Fruit fly (Drosophila melanogaster) whole organism, embryonic: ENCODE results near the gene CG32720.

ENCODE experiments used
- Atf6 ChIP-seq: fragments of 200-800 bp; sonication (Bioruptor generic); IDR thresholded peaks from 2 replicates; pipeline ENCODE4 v1.3.6; 2022; ENCODE audit warnings: missing biosample characterization, missing genetic modification characterization
- CG10565 ChIP-seq: fragments of 200-800 bp; sonication (Bioruptor generic); optimal IDR thresholded peaks from 3 replicates; lab custom pipeline; 2016; ENCODE audit warnings: missing biosample characterization, mild to moderate bottlenecking, missing genetic modification characterization
- CG10979 ChIP-seq: fragments of 200-800 bp; sonication (Bioruptor generic); optimal IDR thresholded peaks from 2 replicates; lab custom pipeline; 2018; ENCODE audit warnings: missing biosample characterization, mild to moderate bottlenecking, missing genetic modification characterization, moderate library complexity
- CG12071 ChIP-seq: fragments of 200-800 bp; sonication (Bioruptor generic); optimal IDR thresholded peaks from 3 replicates; lab custom pipeline; 2018; ENCODE audit warnings: missing biosample characterization, mild to moderate bottlenecking, missing genetic modification characterization
- CG12104 ChIP-seq: fragments of 200-800 bp; sonication (Bioruptor generic); optimal IDR thresholded peaks from 3 replicates; lab custom pipeline; 2016; ENCODE audit warnings: missing biosample characterization, missing genetic modification characterization
- CG13775 ChIP-seq: fragments of 200-800 bp; sonication (Bioruptor generic); optimal IDR thresholded peaks from 3 replicates; lab custom pipeline; 2017; ENCODE audit warnings: missing biosample characterization, mild to moderate bottlenecking, missing genetic modification characterization
- CG14441 ChIP-seq: fragments of 200-800 bp; sonication (Bioruptor generic); IDR thresholded peaks from 2 replicates; pipeline ENCODE4 v1.3.6; 2022; ENCODE audit warnings: missing biosample characterization, missing genetic modification characterization
- CG1529 ChIP-seq: fragments of 200-800 bp; sonication (Bioruptor generic); optimal IDR thresholded peaks from 3 replicates; lab custom pipeline; 2018; ENCODE audit warnings: missing biosample characterization, missing genetic modification characterization
- CG15514 ChIP-seq: fragments of 200-800 bp; sonication (Bioruptor generic); optimal IDR thresholded peaks from 3 replicates; lab custom pipeline; 2017; ENCODE audit warnings: missing biosample characterization, missing genetic modification characterization, mild to moderate bottlenecking, moderate library complexity, missing genetic modification reagents
- CG15696 ChIP-seq: fragments of 200-800 bp; sonication (Bioruptor generic); optimal IDR thresholded peaks from 2 replicates; lab custom pipeline; 2019; ENCODE audit warnings: missing biosample characterization, mild to moderate bottlenecking, missing genetic modification characterization, moderate library complexity
- CG16815 ChIP-seq: fragments of 200-800 bp; sonication (Bioruptor generic); optimal IDR thresholded peaks from 3 replicates; lab custom pipeline; 2017; ENCODE audit warnings: missing biosample characterization, mild to moderate bottlenecking, missing genetic modification characterization
- CG18262 ChIP-seq: fragments of 200-800 bp; optimal IDR thresholded peaks from 3 replicates; lab custom pipeline; 2019; ENCODE audit warnings: missing biosample characterization, mild to moderate bottlenecking, missing genetic modification characterization, moderate library complexity
- CG32772 ChIP-seq: fragments of 200-800 bp; sonication (Bioruptor generic); IDR thresholded peaks from 2 replicates; pipeline ENCODE4 v1.3.6; 2022; ENCODE audit warnings: missing biosample characterization, missing genetic modification characterization
- CG3281 ChIP-seq: fragments of 200-800 bp; sonication (Bioruptor generic); optimal IDR thresholded peaks from 3 replicates; lab custom pipeline; 2017; ENCODE audit warnings: missing biosample characterization, mild to moderate bottlenecking, missing genetic modification characterization
- CG34422 ChIP-seq: fragments of 200-800 bp; sonication (Bioruptor generic); IDR thresholded peaks from 3 replicates; pipeline ENCODE4 v1.3.6; 2022; ENCODE audit warnings: missing biosample characterization, missing genetic modification characterization
- CG5953 ChIP-seq: fragments of 200-800 bp; sonication (Bioruptor generic); IDR thresholded peaks from 2 replicates; pipeline ENCODE4 v1.3.6; 2022; ENCODE audit warnings: missing biosample characterization, missing genetic modification characterization
- CG6654 ChIP-seq: fragments of 200-800 bp; sonication (Bioruptor generic); optimal IDR thresholded peaks from 2 replicates; lab custom pipeline; 2017; ENCODE audit warnings: missing biosample characterization, mild to moderate bottlenecking, missing genetic modification characterization
- CG6854 ChIP-seq: fragments of 200-800 bp; sonication (Bioruptor generic); optimal IDR thresholded peaks from 3 replicates; lab custom pipeline; 2017; ENCODE audit warnings: missing biosample characterization, mild to moderate bottlenecking, missing genetic modification characterization
- CG7556 ChIP-seq: fragments of 200-800 bp; sonication (Bioruptor generic); optimal IDR thresholded peaks from 2 replicates; lab custom pipeline; 2017; ENCODE audit warnings: missing biosample characterization, mild to moderate bottlenecking, missing genetic modification characterization
- CG7987 ChIP-seq: fragments of 200-800 bp; sonication (Bioruptor generic); optimal IDR thresholded peaks from 2 replicates; lab custom pipeline; 2018; ENCODE audit warnings: missing biosample characterization, mild to moderate bottlenecking, missing genetic modification characterization, moderate library complexity
- CG8924 ChIP-seq: fragments of 200-800 bp; optimal IDR thresholded peaks from 3 replicates; lab custom pipeline; 2019; ENCODE audit warnings: missing biosample characterization, mild to moderate bottlenecking, missing genetic modification characterization, moderate library complexity
- CG9876 ChIP-seq: fragments of 200-800 bp; sonication (Bioruptor generic); optimal IDR thresholded peaks from 2 replicates; lab custom pipeline; 2016; ENCODE audit warnings: missing biosample characterization, missing genetic modification characterization
- Dip2 ChIP-seq: fragments of 200-800 bp; sonication (Bioruptor generic); IDR thresholded peaks from 2 replicates; pipeline ENCODE4 v1.3.6; 2022; ENCODE audit warnings: missing biosample characterization, missing genetic modification characterization
- Ets65A ChIP-seq: fragments of 200-800 bp; sonication (Bioruptor generic); peaks from one replicate; lab custom pipeline; 2016; ENCODE audit warnings: missing biosample characterization, missing genetic modification characterization
- H15 ChIP-seq: fragments of 200-800 bp; sonication (Bioruptor generic); IDR thresholded peaks from 3 replicates; pipeline ENCODE4 v1.3.6; 2022; ENCODE audit warnings: missing biosample characterization, missing genetic modification characterization
- HLHmδ ChIP-seq: fragments of 200-800 bp; sonication (Bioruptor generic); optimal IDR thresholded peaks from 2 replicates; lab custom pipeline; 2018; ENCODE audit warnings: missing biosample characterization, mild to moderate bottlenecking, missing genetic modification characterization, moderate library complexity
- Hr78 ChIP-seq, 2 experiments: fragments of 200-800 bp in 1 of 2; fragments of >200 bp in 1 of 2; sonication (Bioruptor generic) in 1 of 2; optimal IDR thresholded peaks; 2 replicates each; lab custom pipeline; 2017 to 2019; ENCODE audit warnings: missing biosample characterization in 2 of 2, missing genetic modification characterization in 2 of 2, mild to moderate bottlenecking in 1 of 2, moderate library complexity in 1 of 2
- NfI ChIP-seq: fragments of 200-800 bp; sonication (Bioruptor generic); optimal IDR thresholded peaks from 3 replicates; lab custom pipeline; 2018; ENCODE audit warnings: missing biosample characterization, mild to moderate bottlenecking, missing genetic modification characterization, moderate library complexity
- Sox100B ChIP-seq: fragments of 200-800 bp; sonication (Bioruptor generic); optimal IDR thresholded peaks from 3 replicates; lab custom pipeline; 2018; ENCODE audit warnings: missing biosample characterization, mild to moderate bottlenecking, missing genetic modification characterization
- Spps ChIP-seq: fragments of 200-800 bp; sonication (Bioruptor generic); optimal IDR thresholded peaks from 2 replicates; lab custom pipeline; 2018; ENCODE audit warnings: missing biosample characterization, mild to moderate bottlenecking, missing genetic modification characterization
- Ssrp ChIP-seq: fragments of 200-800 bp; sonication (Bioruptor generic); optimal IDR thresholded peaks from 2 replicates; lab custom pipeline; 2018; ENCODE audit warnings: missing biosample characterization, mild to moderate bottlenecking, missing genetic modification characterization, moderate library complexity
- Trl ChIP-seq, 3 experiments: fragments of >200 bp in 2 of 3; fragments of 200-800 bp in 1 of 3; sonication (Bioruptor generic) in 1 of 3; optimal IDR thresholded peaks; 2 replicates in 1 of 3; 3 replicates in 2 of 3; lab custom pipeline; 2016 to 2017; ENCODE audit warnings: missing biosample characterization in 1 of 3, missing genetic modification characterization in 1 of 3
- Xbp1 ChIP-seq: fragments of 200-800 bp; sonication (Bioruptor generic); optimal IDR thresholded peaks from 3 replicates; lab custom pipeline; 2016; ENCODE audit warnings: missing biosample characterization, mild to moderate bottlenecking, missing genetic modification characterization
- ase ChIP-seq: fragments of 200-800 bp; sonication (Bioruptor generic); IDR thresholded peaks from 3 replicates; pipeline ENCODE4 v1.3.6; 2022; ENCODE audit warnings: missing biosample characterization, missing genetic modification characterization
- chif ChIP-seq, 2 experiments: fragments of 200-800 bp; sonication (Bioruptor generic); optimal IDR thresholded peaks; 3 replicates each; lab custom pipeline; 2016; ENCODE audit warnings: missing biosample characterization in 2 of 2, missing genetic modification characterization in 2 of 2
- ems ChIP-seq: fragments of 200-800 bp; sonication (Bioruptor generic); optimal IDR thresholded peaks from 3 replicates; lab custom pipeline; 2016; ENCODE audit warnings: missing biosample characterization, missing genetic modification characterization
- ewg ChIP-seq: fragments of 200-800 bp; sonication (Bioruptor generic); optimal IDR thresholded peaks from 3 replicates; lab custom pipeline; 2017; ENCODE audit warnings: mild to moderate bottlenecking, missing biosample characterization, missing genetic modification reagents, missing genetic modification characterization
- her ChIP-seq: fragments of 200-800 bp; sonication (Bioruptor generic); optimal IDR thresholded peaks from 2 replicates; lab custom pipeline; 2016; ENCODE audit warnings: missing biosample characterization, missing genetic modification characterization
- kah ChIP-seq: fragments of 200-800 bp; sonication (Bioruptor generic); optimal IDR thresholded peaks from 2 replicates; lab custom pipeline; 2018; ENCODE audit warnings: missing biosample characterization, mild to moderate bottlenecking, missing genetic modification characterization
- kay ChIP-seq: fragments of 200-800 bp; sonication (Bioruptor generic); optimal IDR thresholded peaks from 2 replicates; lab custom pipeline; 2016; ENCODE audit warnings: missing biosample characterization, missing genetic modification characterization
- maf-S ChIP-seq: fragments of 200-800 bp; sonication (Bioruptor generic); optimal IDR thresholded peaks from 2 replicates; lab custom pipeline; 2016; ENCODE audit warnings: missing biosample characterization, missing genetic modification characterization
- pfk ChIP-seq: fragments of 200-800 bp; sonication (Bioruptor generic); optimal IDR thresholded peaks from 2 replicates; lab custom pipeline; 2018; ENCODE audit warnings: missing biosample characterization, mild to moderate bottlenecking, missing genetic modification characterization, moderate library complexity
- rib ChIP-seq: fragments of 200-800 bp; sonication (Bioruptor generic); IDR thresholded peaks from 2 replicates; pipeline ENCODE4 v1.3.6; 2022; ENCODE audit warnings: missing biosample characterization, missing genetic modification characterization
- scrt ChIP-seq: fragments of 200-800 bp; sonication (Bioruptor generic); optimal IDR thresholded peaks from 2 replicates; lab custom pipeline; 2018; ENCODE audit warnings: missing biosample characterization, mild to moderate bottlenecking, missing genetic modification characterization, moderate library complexity
- sens ChIP-seq: fragments of 200-800 bp; sonication (Bioruptor generic); peaks from one replicate; lab custom pipeline; 2016; ENCODE audit warnings: missing biosample characterization, missing genetic modification characterization
- sim ChIP-seq: fragments of 200-800 bp; sonication (Bioruptor generic); IDR thresholded peaks from 2 replicates; pipeline ENCODE4 v1.3.6; 2022; ENCODE audit warnings: missing biosample characterization, missing genetic modification characterization
- slou ChIP-seq: fragments of 200-800 bp; sonication (Bioruptor generic); optimal IDR thresholded peaks from 3 replicates; lab custom pipeline; 2016; ENCODE audit warnings: missing biosample characterization, missing genetic modification characterization
- tap ChIP-seq: fragments of 200-800 bp; optimal IDR thresholded peaks from 3 replicates; lab custom pipeline; 2019; ENCODE audit warnings: missing biosample characterization, mild to moderate bottlenecking, missing genetic modification characterization, moderate library complexity
- tll ChIP-seq, 2 experiments: fragments of 200-800 bp in 1 of 2; fragments of >200 bp in 1 of 2; sonication (Bioruptor generic) in 1 of 2; optimal IDR thresholded peaks; 2 replicates each; lab custom pipeline; 2017 to 2019; ENCODE audit warnings: missing biosample characterization in 2 of 2, missing genetic modification characterization in 2 of 2, mild to moderate bottlenecking in 1 of 2, moderate library complexity in 1 of 2
- yki ChIP-seq: fragments of >200 bp; optimal IDR thresholded peaks from 3 replicates; lab custom pipeline; 2018
- zen ChIP-seq: fragments of 200-800 bp; sonication (Bioruptor generic); optimal IDR thresholded peaks from 3 replicates; lab custom pipeline; 2018; ENCODE audit warnings: missing biosample characterization, mild to moderate bottlenecking, missing genetic modification characterization, moderate library complexity
- zfh1 ChIP-seq: fragments of 200-800 bp; sonication (Bioruptor generic); IDR thresholded peaks from 3 replicates; pipeline ENCODE4 v1.3.6; 2022; ENCODE audit warnings: missing biosample characterization, missing genetic modification characterization

The CG32720 gene

dm6 chrX:7556270-7556669 is 19.5 kb upstream of the CG32720 start (continued):
- peak; percentile 70; the same call in 1 of the 3 replicates for TF ChIP-seq zfh1 (GFP tag; lab: Robert Waterston, UW)
- TF ChIP-seq yki = no peak
- TF ChIP-seq rib = no peak
- peak; percentile 47 for TF ChIP-seq CG15696 (tag; lab: Kevin White, UChicago)
- TF ChIP-seq Sox100B (GFP tag; lab: Kevin White, UChicago) = no peak
- no peak for TF ChIP-seq NfI (GFP tag; lab: Kevin White, UChicago)
- no peak for TF ChIP-seq CG12104 (GFP tag; lab: Kevin White, UChicago)
- TF ChIP-seq slou (GFP tag; lab: Kevin White, UChicago) = no peak
- no peak for TF ChIP-seq CG14441 (GFP tag; lab: Robert Waterston, UW)
- no peak for TF ChIP-seq Hr78 (GFP tag; optimal IDR thresholded peaks at IDR 0.05; lab: Kevin White, UChicago)
- TF ChIP-seq CG16815 (GFP tag; lab: Kevin White, UChicago) = no peak
- TF ChIP-seq CG3281 (GFP tag; lab: Kevin White, UChicago) = no peak
- TF ChIP-seq Spps = peak; percentile 22
- TF ChIP-seq tll (GFP tag; optimal IDR thresholded peaks at IDR 0.05; lab: Kevin White, UChicago) = no peak
- TF ChIP-seq CG13775 (GFP tag; lab: Kevin White, UChicago) = peak; percentile 7
- no peak for TF ChIP-seq sim
- TF ChIP-seq maf-S (GFP tag; lab: Kevin White, UChicago) = no peak
- no peak for TF ChIP-seq kah (GFP tag; lab: Kevin White, UChicago)
- TF ChIP-seq chif (GFP tag; optimal IDR thresholded peaks at IDR 0.05; lab: Kevin White, UChicago) = peak in 1 of 2 experiments; percentile 8
- TF ChIP-seq CG7556 (GFP tag; lab: Kevin White, UChicago) = no peak
- no peak for TF ChIP-seq scrt (GFP tag; lab: Kevin White, UChicago)
- TF ChIP-seq CG34422 (GFP tag; lab: Robert Waterston, UW) = no peak
- TF ChIP-seq CG12071 (GFP tag; lab: Kevin White, UChicago) = no peak
- TF ChIP-seq tap (tag; lab: Kevin White, UChicago) = no peak
- TF ChIP-seq CG5953 (GFP tag; lab: Robert Waterston, UW) = no peak
- no peak for TF ChIP-seq HLHmδ
- TF ChIP-seq Ets65A = no peak
- peak; percentile 3 for TF ChIP-seq ewg (GFP tag; lab: Kevin White, UChicago)
- no peak for TF ChIP-seq ase (GFP tag; lab: Robert Waterston, UW)
- TF ChIP-seq CG6854 (GFP tag; lab: Kevin White, UChicago) = no peak
- TF ChIP-seq Atf6 (GFP tag; lab: Robert Waterston, UW) = no peak
- no peak for TF ChIP-seq CG10565 (GFP tag; lab: Kevin White, UChicago)
- TF ChIP-seq CG10979 (tag; lab: Kevin White, UChicago) = peak; percentile 63
- no peak for TF ChIP-seq CG6654 (GFP tag; lab: Kevin White, UChicago)
- TF ChIP-seq CG18262 (tag; lab: Kevin White, UChicago) = peak; percentile 57
- TF ChIP-seq sens (GFP tag; lab: Kevin White, UChicago) = peak; percentile 78
- TF ChIP-seq Ssrp (tag; lab: Kevin White, UChicago) = peak; percentile 25
- TF ChIP-seq Xbp1 (GFP tag; lab: Kevin White, UChicago) = peak; percentile 7
- TF ChIP-seq ems = no peak
- TF ChIP-seq CG32772 (GFP tag; lab: Robert Waterston, UW) = no peak
- TF ChIP-seq Trl (optimal IDR thresholded peaks at IDR 0.05; lab: Kevin White, UChicago) = no peak
- TF ChIP-seq Trl (GFP tag; optimal IDR thresholded peaks at IDR 0.05; lab: Kevin White, UChicago) = no peak
- TF ChIP-seq zen (tag; lab: Kevin White, UChicago) = peak; percentile 32
- TF ChIP-seq Dip2 (GFP tag; lab: Robert Waterston, UW) = no peak
- TF ChIP-seq CG1529 = no peak
- TF ChIP-seq H15 (GFP tag; lab: Robert Waterston, UW) = no peak
- no peak for TF ChIP-seq CG7987 (GFP tag; lab: Kevin White, UChicago)
- TF ChIP-seq her (GFP tag; lab: Kevin White, UChicago) = no peak
- TF ChIP-seq CG9876 (GFP tag; lab: Kevin White, UChicago) = no peak
- no peak for TF ChIP-seq CG15514 (GFP tag; lab: Kevin White, UChicago)
- TF ChIP-seq pfk (GFP tag; lab: Kevin White, UChicago) = no peak
- no peak for TF ChIP-seq kay (GFP tag; lab: Kevin White, UChicago)
- TF ChIP-seq CG8924 (tag; lab: Kevin White, UChicago) = peak; percentile 9
